Worm (Caenorhabditis elegans): Measurements from ENCODE around the gene R05A10.6.

R05A10.6 gene

ce11 chrIV:14165476-14165875 lies at the start of gene R05A10.6:
Gene R05A10.6, plus strand, starts transcription at chrIV:14165776.
- TF ChIP-seq dao-5 (tag; optimal IDR thresholded peaks at IDR 0.05) (no peak), him-1 (tag; optimal IDR thresholded peaks at IDR 0.05) (no peak), W03F9.2 (tag; optimal IDR thresholded peaks at IDR 0.05) (no peak)

ce11 chrIV:14119327-14119726 lies 46.2 kb upstream of the R05A10.6 start:
- TF ChIP-seq dao-5 (tag; optimal IDR thresholded peaks at IDR 0.05) (no peak), W03F9.2 (tag; optimal IDR thresholded peaks at IDR 0.05) (no peak)

ce11 chrIV:14123956-14124355 lies 41.6 kb upstream of the R05A10.6 start, which contains the start of gene nkcc-1:
Gene nkcc-1, minus strand, starts transcription at chrIV:14124056.
- TF ChIP-seq W03F9.2 (tag; optimal IDR thresholded peaks at IDR 0.05), result no peak
- TF ChIP-seq him-1 (tag; optimal IDR thresholded peaks at IDR 0.05), result no peak
- TF ChIP-seq dao-5 (tag; optimal IDR thresholded peaks at IDR 0.05), result no peak

- TF ChIP-seq him-1 (tag; optimal IDR thresholded peaks at IDR 0.05) (no peak), W03F9.2 (tag; optimal IDR thresholded peaks at IDR 0.05) (no peak), dao-5 (tag; optimal IDR thresholded peaks at IDR 0.05) (no peak)
Measured at ce11 chrIV:14127805-14128610, 37.6 kb upstream of the R05A10.6 start, which contains the start of gene H12I19.115. Gene H12I19.115, minus strand, starts transcription at chrIV:14127855.

ce11 chrIV:14129091-14129490 lies 36.5 kb upstream of the R05A10.6 start, which contains the start of gene srz-42:
Gene srz-42, plus strand, starts transcription at chrIV:14129391.
- TF ChIP-seq W03F9.2 (tag; optimal IDR thresholded peaks at IDR 0.05) (no peak), him-1 (tag; optimal IDR thresholded peaks at IDR 0.05) (no peak), dao-5 (tag; optimal IDR thresholded peaks at IDR 0.05) (no peak)

- no peak for TF ChIP-seq W03F9.2 (tag; optimal IDR thresholded peaks at IDR 0.05)
- TF ChIP-seq him-1 (tag; optimal IDR thresholded peaks at IDR 0.05), result no peak
- TF ChIP-seq dao-5 (tag; optimal IDR thresholded peaks at IDR 0.05), result no peak
Measured at ce11 chrIV:14131770-14132169, 33.8 kb upstream of the R05A10.6 start, which contains the start of gene srz-59. Gene srz-59, plus strand, starts transcription at chrIV:14132070.

- TF ChIP-seq him-1 (tag; optimal IDR thresholded peaks at IDR 0.05) (no peak), dao-5 (tag; optimal IDR thresholded peaks at IDR 0.05) (no peak), W03F9.2 (tag; optimal IDR thresholded peaks at IDR 0.05) (no peak)
Measured at ce11 chrIV:14133400-14133799, 32.2 kb upstream of the R05A10.6 start.

ce11 chrIV:14137063-14137462 lies 28.5 kb upstream of the R05A10.6 start, which contains the start of gene srz-31:
Gene srz-31, plus strand, starts transcription at chrIV:14137363.
- no peak for TF ChIP-seq W03F9.2 (tag; optimal IDR thresholded peaks at IDR 0.05)
- no peak for TF ChIP-seq him-1 (tag; optimal IDR thresholded peaks at IDR 0.05)
- TF ChIP-seq dao-5 (tag; optimal IDR thresholded peaks at IDR 0.05), result no peak

- no peak for TF ChIP-seq dao-5 (tag; optimal IDR thresholded peaks at IDR 0.05)
Measured at ce11 chrIV:14143042-14143441, 22.5 kb upstream of the R05A10.6 start.

- TF ChIP-seq dao-5 (tag; optimal IDR thresholded peaks at IDR 0.05), result no peak
- TF ChIP-seq W03F9.2 (tag; optimal IDR thresholded peaks at IDR 0.05), result no peak
- TF ChIP-seq him-1 (tag; optimal IDR thresholded peaks at IDR 0.05), result no peak
Measured at ce11 chrIV:14145594-14145993, 20.0 kb upstream of the R05A10.6 start, which contains the start of gene oac-37. Gene oac-37, plus strand, starts transcription at chrIV:14145894.

- no peak for TF ChIP-seq W03F9.2 (tag; optimal IDR thresholded peaks at IDR 0.05)
- TF ChIP-seq dao-5 (tag; optimal IDR thresholded peaks at IDR 0.05), result no peak
- no peak for TF ChIP-seq him-1 (tag; optimal IDR thresholded peaks at IDR 0.05)
Measured at ce11 chrIV:14153261-14153660, 12.3 kb upstream of the R05A10.6 start, which contains the start of gene oac-38. Gene oac-38, minus strand, starts transcription at chrIV:14153361.

- TF ChIP-seq dao-5 (tag; optimal IDR thresholded peaks at IDR 0.05) (no peak), W03F9.2 (tag; optimal IDR thresholded peaks at IDR 0.05) (no peak), him-1 (tag; optimal IDR thresholded peaks at IDR 0.05) (no peak)
Measured at ce11 chrIV:14158086-14158485, 7.5 kb upstream of the R05A10.6 start, which contains the start of gene R05A10.8. Gene R05A10.8, minus strand, starts transcription at chrIV:14158186.

- TF ChIP-seq dao-5 (tag; optimal IDR thresholded peaks at IDR 0.05) (no peak), him-1 (tag; optimal IDR thresholded peaks at IDR 0.05) (no peak), W03F9.2 (tag; optimal IDR thresholded peaks at IDR 0.05) (no peak)
Measured at ce11 chrIV:14162772-14163171, 2.8 kb upstream of the R05A10.6 start, which contains the start of gene R05A10.7. Gene R05A10.7, minus strand, starts transcription at chrIV:14162872.

ce11 chrIV:14164109-14164508 lies 1.5 kb upstream of the R05A10.6 start:
- TF ChIP-seq W03F9.2 (tag; optimal IDR thresholded peaks at IDR 0.05), result no peak
- no peak for TF ChIP-seq dao-5 (tag; optimal IDR thresholded peaks at IDR 0.05)
- no peak for TF ChIP-seq him-1 (tag; optimal IDR thresholded peaks at IDR 0.05)
